Fruit fly (Drosophila melanogaster): ENCODE measurements around the gene CG34012.

The CG34012 gene

DNA sequence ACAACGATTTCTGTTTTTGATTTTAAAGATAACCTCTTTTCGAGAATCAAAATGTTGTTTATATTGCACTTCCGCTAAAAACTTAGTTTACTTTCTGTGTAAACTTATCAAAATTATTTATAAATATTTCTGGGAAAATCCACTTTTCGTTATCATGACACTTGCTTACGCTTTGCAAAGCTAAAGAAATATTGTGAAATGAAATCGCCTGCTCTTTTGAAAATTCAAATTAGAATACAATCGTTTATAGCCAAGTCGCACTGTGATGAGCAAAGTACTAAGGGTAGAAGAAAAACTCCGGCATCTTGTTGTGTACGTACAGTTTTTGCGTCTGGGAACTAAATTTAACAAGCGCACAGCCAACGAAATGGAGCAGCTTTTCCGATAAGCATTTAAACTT, 15.1 kb upstream of the CG34012 start:
- TF ChIP-seq Hr4 (GFP tag; optimal IDR thresholded peaks at IDR 0.05), result peak; percentile 43
- TF ChIP-seq Met (GFP tag; optimal IDR thresholded peaks at IDR 0.05), result peak; percentile 15
- no peak for TF ChIP-seq CG31627 (GFP tag; optimal IDR thresholded peaks at IDR 0.05)
- TF ChIP-seq Eip78C (GFP tag), result peak; percentile 77

DNA sequence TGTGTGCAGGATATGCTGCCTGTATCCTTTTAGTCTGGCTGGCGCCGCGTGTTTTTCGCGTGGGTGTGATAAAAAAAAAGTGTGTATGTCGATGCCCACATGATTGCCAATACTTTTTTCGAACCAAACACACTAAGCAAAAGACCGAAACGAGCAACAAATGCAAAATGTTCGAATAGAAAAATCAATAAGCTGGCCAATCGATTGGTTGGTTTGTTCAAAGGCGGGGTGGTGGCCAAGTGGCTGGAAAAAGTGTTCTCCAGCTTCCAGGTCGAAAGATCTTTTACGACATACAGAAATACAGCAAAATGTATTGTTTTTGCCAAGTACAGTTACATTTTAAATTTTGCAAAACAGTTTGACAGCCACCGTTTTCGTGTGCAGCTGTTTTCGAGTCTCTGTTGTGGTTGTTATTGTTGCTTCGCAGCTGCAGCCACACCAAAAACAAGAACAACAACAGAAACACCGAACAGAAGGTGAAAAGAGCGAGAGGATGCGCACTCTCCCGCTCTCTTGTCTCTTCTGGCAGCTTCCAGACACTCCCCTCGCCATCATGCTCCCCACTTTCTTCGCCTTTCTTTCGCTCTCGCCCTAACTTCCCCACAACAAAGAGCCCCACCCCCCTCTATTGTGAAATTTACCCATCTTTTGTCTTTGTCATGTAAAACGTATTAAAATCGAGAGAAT, 14.4 kb upstream of the CG34012 start:
- TF ChIP-seq vri (GFP tag; optimal IDR thresholded peaks at IDR 0.05), result no peak
- TF ChIP-seq CG6792 (GFP tag; optimal IDR thresholded peaks at IDR 0.05), result no peak
- TF ChIP-seq CG32006 (GFP tag; optimal IDR thresholded peaks at IDR 0.05), result no peak
- TF ChIP-seq Hr39 (GFP tag; optimal IDR thresholded peaks at IDR 0.05), result no peak
- peak; percentile 88 for TF ChIP-seq Sox14 (GFP tag; optimal IDR thresholded peaks at IDR 0.05)
- no peak for TF ChIP-seq CG4318 (GFP tag; optimal IDR thresholded peaks at IDR 0.05)
- no peak for TF ChIP-seq Gug (GFP tag; IDR thresholded peaks at IDR 0.05)
- TF ChIP-seq salr (GFP tag; optimal IDR thresholded peaks at IDR 0.05), result no peak
- TF ChIP-seq svp (GFP tag), result peak; percentile 84
- 0 out of 2 replicates have a peak, but pooled peaks have one; percentile 8 for TF ChIP-seq CG15336 (GFP tag; IDR thresholded peaks at IDR 0.05)
- no peak for TF ChIP-seq lz (GFP tag; optimal IDR thresholded peaks at IDR 0.05)
- TF ChIP-seq CG6163 (GFP tag; IDR thresholded peaks at IDR 0.05), result peak; percentile 39; the same call in 1 of the 3 replicates
- no peak for TF ChIP-seq Hr38 (GFP tag; optimal IDR thresholded peaks at IDR 0.05)
- no peak for TF ChIP-seq Hr4 (GFP tag; optimal IDR thresholded peaks at IDR 0.05)
- peak; percentile 16 to 20 for TF ChIP-seq ss (GFP tag; optimal IDR thresholded peaks at IDR 0.05)
- TF ChIP-seq CG10669 (GFP tag; optimal IDR thresholded peaks at IDR 0.05), result no peak
- TF ChIP-seq CG6854 (GFP tag; optimal IDR thresholded peaks at IDR 0.05), result peak; percentile 16

dm6 chr3L:11123088-11123487, 13.8 kb upstream of the CG34012 start, which contains the start of the genes Ufd1 and NaPi-III:
Gene Ufd1, minus strand, starts transcription at chr3L:11123216.
Gene NaPi-III, plus strand, starts transcription at chr3L:11123348.
- no peak for TF ChIP-seq Sox15 (GFP tag; optimal IDR thresholded peaks at IDR 0.05)
- TF ChIP-seq net (GFP tag; optimal IDR thresholded peaks at IDR 0.05), result peak; percentile 26
- TF ChIP-seq Eip93F (GFP tag; optimal IDR thresholded peaks at IDR 0.05), result no peak
- TF ChIP-seq dac (GFP tag; optimal IDR thresholded peaks at IDR 0.05), result peak; percentile 36
- no peak for TF ChIP-seq Ets96B (tag; optimal IDR thresholded peaks at IDR 0.05)
- peak; percentile 8 for TF ChIP-seq lz (GFP tag; optimal IDR thresholded peaks at IDR 0.05)
- peak; percentile 7 for TF ChIP-seq Eip75B (GFP tag; optimal IDR thresholded peaks at IDR 0.05)
- no peak for TF ChIP-seq acj6 (GFP tag; optimal IDR thresholded peaks at IDR 0.05)
- peak; percentile 2 for TF ChIP-seq Hr39 (GFP tag; optimal IDR thresholded peaks at IDR 0.05)
- TF ChIP-seq CG32006 (GFP tag; optimal IDR thresholded peaks at IDR 0.05), result peak; percentile 27
- peak in 1 of 2 experiments; percentile 23 for TF ChIP-seq ss (GFP tag; optimal IDR thresholded peaks at IDR 0.05)
- no peak for TF ChIP-seq CG7368 (GFP tag; optimal IDR thresholded peaks at IDR 0.05)
- no peak for TF ChIP-seq CG10631 (GFP tag; optimal IDR thresholded peaks at IDR 0.05)
- no peak for TF ChIP-seq achi (GFP tag; optimal IDR thresholded peaks at IDR 0.05)
- TF ChIP-seq svp (GFP tag), result peak; percentile 57
- TF ChIP-seq Lpt (GFP tag; optimal IDR thresholded peaks at IDR 0.05), result no peak
- TF ChIP-seq dsx (GFP tag; optimal IDR thresholded peaks at IDR 0.05; ENCODE audit: poor library complexity, severe bottlenecking), result peak; percentile 58
- no peak for TF ChIP-seq CG11762 (GFP tag; optimal IDR thresholded peaks at IDR 0.05; ENCODE audit: insufficient read depth)
- peak; percentile 3 for TF ChIP-seq CG6808 (GFP tag; optimal IDR thresholded peaks at IDR 0.05)
- peak; percentile 64; the same call in 2 of the 3 replicates for TF ChIP-seq CG6163 (GFP tag; IDR thresholded peaks at IDR 0.05)
- peak; percentile 12 for TF ChIP-seq OdsH (GFP tag; optimal IDR thresholded peaks at IDR 0.05)
- TF ChIP-seq eg (GFP tag; IDR thresholded peaks at IDR 0.05), result peak; percentile 70; the same call in 1 of the 3 replicates
- TF ChIP-seq CG8119 (GFP tag; IDR thresholded peaks at IDR 0.05), result peak; percentile 60; the same call in 2 of the 3 replicates
- no peak for TF ChIP-seq CG16779 (tag; optimal IDR thresholded peaks at IDR 0.05)
- peak; percentile 78 for TF ChIP-seq Sox14 (GFP tag; optimal IDR thresholded peaks at IDR 0.05)
- no peak for TF ChIP-seq CG10669 (GFP tag; optimal IDR thresholded peaks at IDR 0.05)
- TF ChIP-seq CG6854 (GFP tag; optimal IDR thresholded peaks at IDR 0.05), result no peak
- no peak for TF ChIP-seq Ets21C (GFP tag; optimal IDR thresholded peaks at IDR 0.05)
- TF ChIP-seq CG31627 (GFP tag; optimal IDR thresholded peaks at IDR 0.05), result peak; percentile 36
- 0 out of 2 replicates have a peak, but pooled peaks have one; percentile 40 for TF ChIP-seq CG15336 (GFP tag; IDR thresholded peaks at IDR 0.05)
- no peak for TF ChIP-seq cyc (GFP tag; optimal IDR thresholded peaks at IDR 0.05)
- peak; percentile 65 for TF ChIP-seq CG1621 (tag; optimal IDR thresholded peaks at IDR 0.05)
- TF ChIP-seq fkh (GFP tag; optimal IDR thresholded peaks at IDR 0.05), result peak; percentile 18
- TF ChIP-seq CG4318 (GFP tag; optimal IDR thresholded peaks at IDR 0.05), result no peak
- no peak for TF ChIP-seq CG6792 (GFP tag; optimal IDR thresholded peaks at IDR 0.05)
- peak; percentile 41 for TF ChIP-seq CG3032 (tag; optimal IDR thresholded peaks at IDR 0.05)
- TF ChIP-seq Eip78C (GFP tag), result peak; percentile 30

All from whole organism, prepupa.